Fruit fly (Drosophila melanogaster): ENCODE measurements around the gene CG2126.

The CG2126 gene

dm6 chr3R:31725486-31726227 lies 50.8 kb downstream of the CG2126 start (continued):
- no peak for TF ChIP-seq Aef1 (GFP tag; IDR thresholded peaks at IDR 0.05)
- no peak for TF ChIP-seq hbn (GFP tag; IDR thresholded peaks at IDR 0.05; ENCODE audit: partially characterized antibody)
- TF ChIP-seq CG32767 (GFP tag; IDR thresholded peaks at IDR 0.05): no peak
- no peak for TF ChIP-seq CG17829 (tag; optimal IDR thresholded peaks at IDR 0.05)
- no peak for TF ChIP-seq gsb (GFP tag; IDR thresholded peaks at IDR 0.05)
- TF ChIP-seq aop (GFP tag; IDR thresholded peaks at IDR 0.05): peak; percentile 83; the same call in 1 of the 2 replicates
- TF ChIP-seq Bdp1 (GFP tag; optimal IDR thresholded peaks at IDR 0.05): no peak
- no peak for TF ChIP-seq pum (GFP tag; optimal IDR thresholded peaks at IDR 0.05)
- no peak for TF ChIP-seq CG7786 (GFP tag; optimal IDR thresholded peaks at IDR 0.05)
- TF ChIP-seq CG11504 (tag; optimal IDR thresholded peaks at IDR 0.05): no peak
- TF ChIP-seq odd (GFP tag; optimal IDR thresholded peaks at IDR 0.05): no peak
- TF ChIP-seq CG4282 (GFP tag; optimal IDR thresholded peaks at IDR 0.05): no peak
- TF ChIP-seq fd96Cb (tag; optimal IDR thresholded peaks at IDR 0.05): no peak
- peak; percentile 14 for TF ChIP-seq Hey (tag; optimal IDR thresholded peaks at IDR 0.05)
- TF ChIP-seq pho (GFP tag; optimal IDR thresholded peaks at IDR 0.05): no peak
- no peak for TF ChIP-seq Atf6 (GFP tag; IDR thresholded peaks at IDR 0.05)
- no peak for TF ChIP-seq Side (GFP tag; optimal IDR thresholded peaks at IDR 0.05)
- TF ChIP-seq cg (GFP tag; optimal IDR thresholded peaks at IDR 0.05): peak; percentile 75
- no peak for TF ChIP-seq sisA (GFP tag; IDR thresholded peaks at IDR 0.05)
- no peak for TF ChIP-seq grn (GFP tag; optimal IDR thresholded peaks at IDR 0.05)
- no peak for TF ChIP-seq eve (GFP tag; optimal IDR thresholded peaks at IDR 0.05)
- peak; percentile 47; the same call in 1 of the 3 replicates for TF ChIP-seq z (GFP tag; IDR thresholded peaks at IDR 0.05)
- no peak for TF ChIP-seq CG30403 (GFP tag; optimal IDR thresholded peaks at IDR 0.05)
- TF ChIP-seq pfk (GFP tag; optimal IDR thresholded peaks at IDR 0.05): peak; percentile 10
- no peak for TF ChIP-seq B-H1 (GFP tag; IDR thresholded peaks at IDR 0.05)
- TF ChIP-seq CG14014 (GFP tag; IDR thresholded peaks at IDR 0.05): 0 out of 2 replicates have a peak, but pooled peaks have one; percentile 10
- no peak for TF ChIP-seq CG17359 (tag; optimal IDR thresholded peaks at IDR 0.05)
- TF ChIP-seq CG18011 (GFP tag; optimal IDR thresholded peaks at IDR 0.05): no peak
- TF ChIP-seq CG11723 (GFP tag; optimal IDR thresholded peaks at IDR 0.05): no peak
- TF ChIP-seq sc (optimal IDR thresholded peaks at IDR 0.05): no peak
- TF ChIP-seq sc (GFP tag; optimal IDR thresholded peaks at IDR 0.05): no peak
- no peak for TF ChIP-seq CG14441 (GFP tag; IDR thresholded peaks at IDR 0.05)
- no peak for TF ChIP-seq CG11398 (GFP tag; optimal IDR thresholded peaks at IDR 0.05)
- no peak for TF ChIP-seq CG6765 (GFP tag; optimal IDR thresholded peaks at IDR 0.05)
- no peak for TF ChIP-seq CG17328 (GFP tag; IDR thresholded peaks at IDR 0.05)
- no peak for TF ChIP-seq CG2120 (GFP tag; optimal IDR thresholded peaks at IDR 0.05)
- no peak for TF ChIP-seq Oli (tag; optimal IDR thresholded peaks at IDR 0.05)
- TF ChIP-seq E2f2 (GFP tag; IDR thresholded peaks at IDR 0.05): peak; percentile 11; the same call in 1 of the 2 replicates
- TF ChIP-seq Vsx1 (GFP tag; optimal IDR thresholded peaks at IDR 0.05): peak; percentile 11
- TF ChIP-seq Blimp-1 (GFP tag; optimal IDR thresholded peaks at IDR 0.05): no peak
- TF ChIP-seq vnd (GFP tag; IDR thresholded peaks at IDR 0.05; ENCODE audit: partially characterized antibody): no peak
- TF ChIP-seq kni (GFP tag; optimal IDR thresholded peaks at IDR 0.05): peak; percentile 67
- no peak for TF ChIP-seq Lpt (GFP tag; optimal IDR thresholded peaks at IDR 0.05)
- TF ChIP-seq CG3281 (GFP tag; optimal IDR thresholded peaks at IDR 0.05): no peak
- TF ChIP-seq CG13894 (tag; optimal IDR thresholded peaks at IDR 0.05): no peak
- no peak for TF ChIP-seq CG13287 (GFP tag; IDR thresholded peaks at IDR 0.05; ENCODE audit: partially characterized antibody)
- peak; percentile 27 for TF ChIP-seq Elba2 (GFP tag; optimal IDR thresholded peaks at IDR 0.05)
- no peak for TF ChIP-seq sob (GFP tag; IDR thresholded peaks at IDR 0.05)
- TF ChIP-seq twi (tag; optimal IDR thresholded peaks at IDR 0.05): peak; percentile 20
- TF ChIP-seq kah (GFP tag; optimal IDR thresholded peaks at IDR 0.05): no peak
- no peak for TF ChIP-seq CG12104 (GFP tag; optimal IDR thresholded peaks at IDR 0.05)

Measured in whole organism, embryonic.